Worm (Caenorhabditis elegans) whole organism, L2 larva: ENCODE measurements around the gene spig-3.
"Not testable (repeated sequence)": the region's sequence is repeated elsewhere in the genome, so short reads cannot be mapped to it uniquely, and the experiment has no call there.

Experiments used
- F13H6.1 ChIP-seq: sonication (generic microtip); optimal IDR thresholded peaks from 2 replicates; lab custom pipeline; 2016; ENCODE audit warnings: missing genetic modification characterization, missing compliant biosample characterization
- ZK546.5 ChIP-seq: sonication (generic microtip); optimal IDR thresholded peaks from 2 replicates; lab custom pipeline; 2017; ENCODE audit warnings: missing biosample characterization, missing genetic modification characterization
- blmp-1 ChIP-seq: sonication (generic microtip); optimal IDR thresholded peaks from 2 replicates; lab custom pipeline; 2017; ENCODE audit warnings: missing genetic modification characterization, mild to moderate bottlenecking, missing compliant biosample characterization, antibody characterized with exemption, moderate library complexity; ENCODE audit not compliant: insufficient read depth
- ceh-16 ChIP-seq: fragments of 150-350 bp; optimal IDR thresholded peaks from 2 replicates; lab custom pipeline; 2014; ENCODE audit warnings: missing biosample characterization, missing genetic modification characterization
- crh-2 ChIP-seq: sonication (generic microtip); optimal IDR thresholded peaks from 2 replicates; lab custom pipeline; 2017; ENCODE audit warnings: missing biosample characterization, missing genetic modification characterization
- egl-27 ChIP-seq: sonication (generic microtip); optimal IDR thresholded peaks from 3 replicates; lab custom pipeline; 2017; ENCODE audit warnings: missing biosample characterization, missing genetic modification reagents, missing genetic modification characterization
- elt-1 ChIP-seq: fragments of 150-350 bp; optimal IDR thresholded peaks from 2 replicates; lab custom pipeline; 2014; ENCODE audit warnings: missing biosample characterization, missing genetic modification characterization
- fos-1 ChIP-seq: fragments of 150-350 bp; optimal IDR thresholded peaks from 2 replicates; lab custom pipeline; 2014; ENCODE audit warnings: missing biosample characterization, missing genetic modification characterization
- gmeb-1 ChIP-seq: fragments of 150-350 bp; optimal IDR thresholded peaks from 2 replicates; lab custom pipeline; 2014; ENCODE audit warnings: missing biosample characterization, missing genetic modification characterization
- lin-11 ChIP-seq: fragments of 150-350 bp; sonication (generic microtip); optimal IDR thresholded peaks from 2 replicates; lab custom pipeline; 2014; ENCODE audit warnings: missing biosample characterization, missing genetic modification characterization, inconsistent platforms, mixed read lengths
- lin-13 ChIP-seq: fragments of 150-350 bp; optimal IDR thresholded peaks from 2 replicates; lab custom pipeline; 2014; ENCODE audit warnings: missing biosample characterization, missing genetic modification reagents, missing genetic modification characterization
- mab-5 ChIP-seq: fragments of 150-350 bp; optimal IDR thresholded peaks from 2 replicates; lab custom pipeline; 2014; ENCODE audit warnings: missing biosample characterization, missing genetic modification characterization
- mdl-1 ChIP-seq, 2 experiments: fragments of 150-350 bp in 1 of 2; sonication (generic microtip) in 1 of 2; optimal IDR thresholded peaks; 2 replicates each; lab custom pipeline; 2017; ENCODE audit warnings: missing biosample characterization in 2 of 2, missing genetic modification characterization in 2 of 2
- nhr-11 ChIP-seq: fragments of 150-350 bp; optimal IDR thresholded peaks from 2 replicates; lab custom pipeline; 2014; ENCODE audit warnings: missing biosample characterization, missing genetic modification characterization
- nhr-12 ChIP-seq: fragments of 150-350 bp; optimal IDR thresholded peaks from 2 replicates; lab custom pipeline; 2014; ENCODE audit warnings: missing biosample characterization, missing genetic modification characterization
- nhr-21 ChIP-seq: fragments of 150-350 bp; optimal IDR thresholded peaks from 2 replicates; lab custom pipeline; 2014; ENCODE audit warnings: missing biosample characterization, missing genetic modification characterization
- nhr-23 ChIP-seq: fragments of 150-350 bp; optimal IDR thresholded peaks from 2 replicates; lab custom pipeline; 2014; ENCODE audit warnings: missing biosample characterization, missing genetic modification reagents, missing genetic modification characterization
- nhr-237 ChIP-seq: fragments of 150-350 bp; optimal IDR thresholded peaks from 2 replicates; lab custom pipeline; 2014; ENCODE audit warnings: missing biosample characterization, missing genetic modification characterization
- peb-1 ChIP-seq: fragments of 150-350 bp; optimal IDR thresholded peaks from 2 replicates; lab custom pipeline; 2014; ENCODE audit warnings: missing biosample characterization, missing genetic modification characterization
- sem-4 ChIP-seq: fragments of 150-350 bp; optimal IDR thresholded peaks from 2 replicates; lab custom pipeline; 2014; ENCODE audit warnings: missing biosample characterization, missing genetic modification reagents, missing genetic modification characterization
- skn-1 ChIP-seq: sonication (generic microtip); optimal IDR thresholded peaks from 2 replicates; lab custom pipeline; 2017; ENCODE audit warnings: missing biosample characterization, missing genetic modification characterization
- sma-9 ChIP-seq, 2 experiments: fragments of 150-350 bp in 1 of 2; sonication (generic microtip) in 1 of 2; optimal IDR thresholded peaks; 2 replicates each; lab custom pipeline; 2014 to 2016; ENCODE audit warnings: missing genetic modification characterization in 2 of 2, mild to moderate bottlenecking in 1 of 2, missing biosample characterization in 1 of 2, missing compliant biosample characterization in 1 of 2, missing genetic modification reagents in 1 of 2, moderate library complexity in 1 of 2
- snpc-4 ChIP-seq: fragments of 150-350 bp; optimal IDR thresholded peaks from 2 replicates; lab custom pipeline; 2014; ENCODE audit warnings: missing biosample characterization, missing genetic modification characterization
- unc-55 ChIP-seq: fragments of 150-350 bp; sonication (generic microtip); optimal IDR thresholded peaks from 3 replicates; lab custom pipeline; 2014; ENCODE audit warnings: missing biosample characterization, missing genetic modification reagents, missing genetic modification characterization
- ztf-4 ChIP-seq: fragments of 150-350 bp; optimal IDR thresholded peaks from 2 replicates; lab custom pipeline; 2014; ENCODE audit warnings: missing biosample characterization, missing genetic modification characterization

The spig-3 gene

ce11 chrV:14290636-14291035, 8.8 kb downstream of the spig-3 start, which contains the start of gene F14D7.18:
Gene F14D7.18, minus strand, starts transcription at chrV:14290736.
- no peak for TF ChIP-seq nhr-11

ce11 chrV:14289363-14289762, 10.1 kb downstream of the spig-3 start, which contains the start of gene F14D7.1:
Gene F14D7.1, minus strand, starts transcription at chrV:14289463.
- TF ChIP-seq nhr-23 (tag; lab: Kevin White, UChicago) (no peak), unc-55 (GFP tag; lab: Kevin White, UChicago) (no peak), sma-9 (GFP tag; optimal IDR thresholded peaks at IDR 0.05; lab: Kevin White, UChicago) (no peak), sma-9 (tag; optimal IDR thresholded peaks at IDR 0.05; lab: Kevin White, UChicago) (no peak), ZK546.5 (tag; lab: Kevin White, UChicago) (no peak), egl-27 (no peak), lin-11 (no peak)

- no peak for TF ChIP-seq sma-9 (GFP tag; optimal IDR thresholded peaks at IDR 0.05; lab: Kevin White, UChicago)
- TF ChIP-seq sma-9 (tag; optimal IDR thresholded peaks at IDR 0.05; lab: Kevin White, UChicago), result no peak
- TF ChIP-seq nhr-21 (tag; lab: Kevin White, UChicago), result no peak
- no peak for TF ChIP-seq nhr-12 (tag; lab: Kevin White, UChicago)
- no peak for TF ChIP-seq crh-2 (tag; lab: Kevin White, UChicago)
These were observed 13.7 kb downstream of the spig-3 start, which contains the start of gene F40G12.11 for ce11 chrV:14285803-14286202. Gene F40G12.11, plus strand, starts transcription at chrV:14286171.

- TF ChIP-seq fos-1 (tag; lab: Kevin White, UChicago), result no peak
These were observed 16.2 kb downstream of the spig-3 start, which contains the start of gene F40G12.10 for ce11 chrV:14283241-14283640. Gene F40G12.10, plus strand, starts transcription at chrV:14283541.

- no peak for TF ChIP-seq mab-5 (tag; lab: Kevin White, UChicago)
- TF ChIP-seq sem-4, result no peak
These were observed 17.2 kb downstream of the spig-3 start, which contains the start of the genes srt-74 and F40G12.9 for ce11 chrV:14282222-14282709. Gene srt-74, minus strand, starts transcription at chrV:14282322. Gene F40G12.9, plus strand, starts transcription at chrV:14282659.

ce11 chrV:14279777-14280176, 19.7 kb downstream of the spig-3 start, which contains the start of gene srt-33:
Gene srt-33, minus strand, starts transcription at chrV:14279877.
- TF ChIP-seq lin-11 (no peak), peb-1 (tag; lab: Kevin White, UChicago) (no peak)

ce11 chrV:14277456-14277855, 22.0 kb downstream of the spig-3 start:
- peak; percentile 38 for TF ChIP-seq snpc-4 (tag; lab: Kevin White, UChicago)

- not testable (repeated sequence) for TF ChIP-seq nhr-11; nhr-12 (tag; lab: Kevin White, UChicago); sma-9 (GFP tag; optimal IDR thresholded peaks at IDR 0.05; lab: Kevin White, UChicago); sma-9 (tag; optimal IDR thresholded peaks at IDR 0.05; lab: Kevin White, UChicago)
- TF ChIP-seq, all 48 proteins: peak for 0; not testable (repeated sequence) for 48
These were observed 25.2 kb downstream of the spig-3 start, which contains the start of gene F40G12.7 for ce11 chrV:14274268-14274667. Gene F40G12.7, plus strand, starts transcription at chrV:14274568.

- TF ChIP-seq nhr-237 (tag; lab: Kevin White, UChicago) (no peak), lin-13 (GFP tag; lab: Kevin White, UChicago) (no peak), elt-1 (no peak), ztf-4 (tag; lab: Kevin White, UChicago) (no peak), gmeb-1 (tag; lab: Kevin White, UChicago) (no peak), crh-2 (tag; lab: Kevin White, UChicago) (no peak), F13H6.1 (tag; lab: Kevin White, UChicago) (no peak), blmp-1 (no peak), skn-1 (tag; lab: Kevin White, UChicago) (no peak), mab-5 (tag; lab: Kevin White, UChicago) (no peak), egl-27 (no peak), ceh-16 (tag; lab: Kevin White, UChicago) (no peak), mdl-1 (tag; optimal IDR thresholded peaks at IDR 0.05; lab: Kevin White, UChicago) (no peak)
These were observed 26.4 kb downstream of the spig-3 start, which contains the start of gene F40G12.6 for ce11 chrV:14273019-14273418. Gene F40G12.6, minus strand, starts transcription at chrV:14273119.
